Fruit fly (Drosophila melanogaster) whole organism, embryonic: ENCODE results near the gene aop.
A peak's percentile ranks its signal among the peaks of the same experiment; 100 is the strongest.

Experiments
- Awh ChIP-seq: fragments of 200-800 bp; sonication (Bioruptor generic); IDR thresholded peaks from 2 replicates; pipeline ENCODE4, ENCODE4 v1.3.6; 2022; ENCODE audit warnings: missing biosample characterization, missing genetic modification characterization
- BEAF-32 ChIP-seq: fragments of 200-800 bp; sonication (Bioruptor generic); optimal IDR thresholded peaks from 3 replicates; lab custom pipeline; 2017; ENCODE audit warnings: missing biosample characterization, missing genetic modification characterization, mild to moderate bottlenecking, moderate library complexity, missing genetic modification reagents
- C15 ChIP-seq: fragments of 200-800 bp; sonication (Bioruptor generic); IDR thresholded peaks from 3 replicates; pipeline ENCODE4 v1.3.6; 2022; ENCODE audit warnings: missing biosample characterization, missing genetic modification characterization
- CG10147 ChIP-seq: fragments of 200-800 bp; sonication (Bioruptor generic); optimal IDR thresholded peaks from 2 replicates; lab custom pipeline; 2019; ENCODE audit warnings: missing biosample characterization, mild to moderate bottlenecking, missing genetic modification characterization, moderate library complexity
- CG10543 ChIP-seq: fragments of 200-800 bp; sonication (Bioruptor generic); optimal IDR thresholded peaks from 3 replicates; lab custom pipeline; 2017; ENCODE audit warnings: missing biosample characterization, mild to moderate bottlenecking, missing genetic modification characterization, moderate library complexity
- CG11723 ChIP-seq: fragments of 200-800 bp; sonication (Bioruptor generic); optimal IDR thresholded peaks from 2 replicates; lab custom pipeline; 2017; ENCODE audit warnings: missing biosample characterization, mild to moderate bottlenecking, missing genetic modification characterization
- CG12219 ChIP-seq: fragments of 200-800 bp; sonication (Bioruptor generic); optimal IDR thresholded peaks from 3 replicates; lab custom pipeline; 2018; ENCODE audit warnings: missing biosample characterization, mild to moderate bottlenecking, missing genetic modification characterization
- CG13287 ChIP-seq: fragments of 200-800 bp; sonication (Bioruptor generic); IDR thresholded peaks from 2 replicates; pipeline ENCODE4 v1.3.6; 2022; ENCODE audit warnings: missing biosample characterization, missing genetic modification characterization; ENCODE audit not compliant: partially characterized antibody
- CG13775 ChIP-seq: fragments of 200-800 bp; sonication (Bioruptor generic); optimal IDR thresholded peaks from 3 replicates; lab custom pipeline; 2017; ENCODE audit warnings: missing biosample characterization, mild to moderate bottlenecking, missing genetic modification characterization
- CG14014 ChIP-seq: fragments of 200-800 bp; sonication (Bioruptor generic); IDR thresholded peaks from 2 replicates; pipeline ENCODE4 v1.3.6; 2022; ENCODE audit warnings: missing biosample characterization, missing genetic modification characterization
- CG14441 ChIP-seq: fragments of 200-800 bp; sonication (Bioruptor generic); IDR thresholded peaks from 2 replicates; pipeline ENCODE4 v1.3.6; 2022; ENCODE audit warnings: missing biosample characterization, missing genetic modification characterization
- CG14667 ChIP-seq: fragments of 200-800 bp; sonication (Bioruptor generic); IDR thresholded peaks from 2 replicates; pipeline ENCODE4 v1.3.6; 2022; ENCODE audit warnings: missing biosample characterization, missing genetic modification characterization
- CG15514 ChIP-seq: fragments of 200-800 bp; sonication (Bioruptor generic); optimal IDR thresholded peaks from 3 replicates; lab custom pipeline; 2017; ENCODE audit warnings: missing biosample characterization, missing genetic modification characterization, mild to moderate bottlenecking, moderate library complexity, missing genetic modification reagents
- CG1602 ChIP-seq: fragments of 200-800 bp; sonication (Bioruptor generic); optimal IDR thresholded peaks from 3 replicates; lab custom pipeline; 2016; ENCODE audit warnings: missing biosample characterization, missing genetic modification characterization
- CG1647 ChIP-seq: fragments of 200-800 bp; sonication (Bioruptor generic); optimal IDR thresholded peaks from 3 replicates; lab custom pipeline; 2016; ENCODE audit warnings: missing biosample characterization, missing genetic modification characterization
- CG17359 ChIP-seq: fragments of 200-800 bp; sonication (Bioruptor generic); optimal IDR thresholded peaks from 3 replicates; lab custom pipeline; 2018; ENCODE audit warnings: missing biosample characterization, mild to moderate bottlenecking, missing genetic modification characterization, moderate library complexity
- CG2875 ChIP-seq: fragments of 200-800 bp; sonication (Bioruptor generic); optimal IDR thresholded peaks from 2 replicates; lab custom pipeline; 2017; ENCODE audit warnings: missing biosample characterization, mild to moderate bottlenecking, missing genetic modification characterization, missing genetic modification reagents
- CG31365 ChIP-seq: fragments of 200-800 bp; sonication (Bioruptor generic); optimal IDR thresholded peaks from 2 replicates; lab custom pipeline; 2018; ENCODE audit warnings: missing biosample characterization, mild to moderate bottlenecking, missing genetic modification characterization
- CG31388 ChIP-seq: fragments of 200-800 bp; sonication (Bioruptor generic); optimal IDR thresholded peaks from 2 replicates; lab custom pipeline; 2016; ENCODE audit warnings: missing biosample characterization, missing genetic modification characterization
- CG33213 ChIP-seq: fragments of 200-800 bp; sonication (Bioruptor generic); optimal IDR thresholded peaks from 3 replicates; lab custom pipeline; 2016; ENCODE audit warnings: missing biosample characterization, missing genetic modification characterization
- CG42726 ChIP-seq: fragments of 200-800 bp; sonication (Bioruptor generic); IDR thresholded peaks from 2 replicates; pipeline ENCODE4 v1.3.6; 2022; ENCODE audit warnings: missing biosample characterization, missing genetic modification characterization; ENCODE audit not compliant: partially characterized antibody
- CG4820 ChIP-seq: fragments of 200-800 bp; sonication (Bioruptor generic); optimal IDR thresholded peaks from 3 replicates; lab custom pipeline; 2016; ENCODE audit warnings: missing biosample characterization, missing genetic modification characterization
- CG6791 ChIP-seq: fragments of 200-800 bp; sonication (Bioruptor generic); IDR thresholded peaks from 3 replicates; pipeline ENCODE4 v1.3.6; 2022; ENCODE audit warnings: missing biosample characterization, missing genetic modification characterization; ENCODE audit not compliant: partially characterized antibody
- CG6854 ChIP-seq: fragments of 200-800 bp; sonication (Bioruptor generic); optimal IDR thresholded peaks from 3 replicates; lab custom pipeline; 2017; ENCODE audit warnings: missing biosample characterization, mild to moderate bottlenecking, missing genetic modification characterization
- CG9609 ChIP-seq: fragments of 200-800 bp; sonication (Bioruptor generic); optimal IDR thresholded peaks from 3 replicates; lab custom pipeline; 2016; ENCODE audit warnings: missing biosample characterization, missing genetic modification characterization
- CG9817 ChIP-seq: fragments of 200-800 bp; sonication (Bioruptor generic); optimal IDR thresholded peaks from 2 replicates; lab custom pipeline; 2018; ENCODE audit warnings: missing biosample characterization, mild to moderate bottlenecking, missing genetic modification characterization, moderate library complexity
- CHES-1-like ChIP-seq: fragments of 200-800 bp; sonication (Bioruptor generic); optimal IDR thresholded peaks from 2 replicates; lab custom pipeline; 2016; ENCODE audit warnings: missing biosample characterization, missing genetic modification characterization
- ERR ChIP-seq: fragments of 200-800 bp; sonication (Bioruptor generic); optimal IDR thresholded peaks from 2 replicates; lab custom pipeline; 2016; ENCODE audit warnings: missing biosample characterization, missing genetic modification characterization
- Hr78 ChIP-seq, 2 experiments: fragments of 200-800 bp in 1 of 2; fragments of >200 bp in 1 of 2; sonication (Bioruptor generic) in 1 of 2; optimal IDR thresholded peaks; 2 replicates each; lab custom pipeline; 2017 to 2019; ENCODE audit warnings: missing biosample characterization in 2 of 2, missing genetic modification characterization in 2 of 2, mild to moderate bottlenecking in 1 of 2, moderate library complexity in 1 of 2
- Jarid2 ChIP-seq: fragments of 200-800 bp; sonication (Bioruptor generic); optimal IDR thresholded peaks from 3 replicates; lab custom pipeline; 2017; ENCODE audit warnings: mild to moderate bottlenecking, missing biosample characterization, missing genetic modification reagents, missing genetic modification characterization
- Max ChIP-seq: fragments of 200-800 bp; sonication (Bioruptor generic); optimal IDR thresholded peaks from 2 replicates; lab custom pipeline; 2016; ENCODE audit warnings: missing biosample characterization, mild to moderate bottlenecking, missing genetic modification characterization
- Sry-β ChIP-seq: fragments of 200-800 bp; sonication (Bioruptor generic); optimal IDR thresholded peaks from 2 replicates; lab custom pipeline; 2018; ENCODE audit warnings: missing biosample characterization, mild to moderate bottlenecking, missing genetic modification characterization, moderate library complexity
- Trl ChIP-seq, 3 experiments: fragments of >200 bp in 2 of 3; fragments of 200-800 bp in 1 of 3; sonication (Bioruptor generic) in 1 of 3; optimal IDR thresholded peaks; 2 replicates in 1 of 3; 3 replicates in 2 of 3; lab custom pipeline; 2016 to 2017; ENCODE audit warnings: missing biosample characterization in 1 of 3, missing genetic modification characterization in 1 of 3
- Vsx1 ChIP-seq: fragments of 200-800 bp; sonication (Bioruptor generic); optimal IDR thresholded peaks from 2 replicates; lab custom pipeline; 2017; ENCODE audit warnings: missing biosample characterization, mild to moderate bottlenecking, missing genetic modification characterization, missing genetic modification reagents
- ap ChIP-seq: fragments of 200-800 bp; sonication (Bioruptor generic); IDR thresholded peaks from 2 replicates; pipeline ENCODE4 v1.3.6; 2022; ENCODE audit warnings: missing biosample characterization, missing genetic modification characterization
- ara ChIP-seq: fragments of 200-800 bp; sonication (Bioruptor generic); IDR thresholded peaks from 2 replicates; pipeline ENCODE4 v1.3.6; 2022; ENCODE audit warnings: missing biosample characterization, missing genetic modification characterization
- ase ChIP-seq: fragments of 200-800 bp; sonication (Bioruptor generic); IDR thresholded peaks from 3 replicates; pipeline ENCODE4 v1.3.6; 2022; ENCODE audit warnings: missing biosample characterization, missing genetic modification characterization
- bigmax ChIP-seq: fragments of 200-800 bp; sonication (Bioruptor generic); optimal IDR thresholded peaks from 2 replicates; lab custom pipeline; 2018; ENCODE audit warnings: missing biosample characterization, mild to moderate bottlenecking, missing genetic modification characterization
- cg ChIP-seq: fragments of 200-800 bp; sonication (Bioruptor generic); optimal IDR thresholded peaks from 3 replicates; lab custom pipeline; 2019; ENCODE audit warnings: missing biosample characterization, mild to moderate bottlenecking, missing genetic modification characterization, moderate library complexity
- crol ChIP-seq: fragments of 200-800 bp; sonication (Bioruptor generic); IDR thresholded peaks from 2 replicates; pipeline ENCODE4 v1.3.6; 2022; ENCODE audit warnings: missing biosample characterization, missing genetic modification characterization
- dm ChIP-seq: fragments of 200-800 bp; sonication (Bioruptor generic); optimal IDR thresholded peaks from 3 replicates; lab custom pipeline; 2016; ENCODE audit warnings: missing biosample characterization, missing genetic modification characterization
- gcm2 ChIP-seq: fragments of 200-800 bp; sonication (Bioruptor generic); optimal IDR thresholded peaks from 2 replicates; lab custom pipeline; 2016; ENCODE audit warnings: missing biosample characterization, missing genetic modification characterization
- hbn ChIP-seq: fragments of 200-800 bp; sonication (Bioruptor generic); IDR thresholded peaks from 2 replicates; pipeline ENCODE4 v1.3.6; 2022; ENCODE audit warnings: missing biosample characterization, missing genetic modification characterization; ENCODE audit not compliant: partially characterized antibody
- ind ChIP-seq: fragments of 200-800 bp; sonication (Bioruptor generic); optimal IDR thresholded peaks from 3 replicates; lab custom pipeline; 2016; ENCODE audit warnings: missing biosample characterization, missing genetic modification characterization
- luna ChIP-seq: fragments of 200-800 bp; sonication (Bioruptor generic); optimal IDR thresholded peaks from 2 replicates; lab custom pipeline; 2016; ENCODE audit warnings: missing biosample characterization, missing genetic modification characterization
- mld ChIP-seq: fragments of 200-800 bp; sonication (Bioruptor generic); IDR thresholded peaks from 3 replicates; pipeline ENCODE4 v1.3.6; 2022; ENCODE audit warnings: missing biosample characterization, missing genetic modification characterization; ENCODE audit not compliant: partially characterized antibody
- peb ChIP-seq: fragments of 200-800 bp; sonication (Bioruptor generic); IDR thresholded peaks from 2 replicates; pipeline ENCODE4 v1.3.6; 2022; ENCODE audit warnings: missing biosample characterization, missing genetic modification characterization
- schlank ChIP-seq: fragments of 200-800 bp; sonication (Bioruptor generic); optimal IDR thresholded peaks from 2 replicates; lab custom pipeline; 2018; ENCODE audit warnings: missing biosample characterization, mild to moderate bottlenecking, missing genetic modification characterization
- so ChIP-seq: fragments of 200-800 bp; sonication (Bioruptor generic); IDR thresholded peaks from 3 replicates; pipeline ENCODE4 v1.3.6; 2022; ENCODE audit warnings: missing biosample characterization, missing genetic modification characterization

The aop gene

dm6 chr2L:2182735-2183340, 4.3 kb upstream of the aop start (continued):
- TF ChIP-seq Hr78 (GFP tag; optimal IDR thresholded peaks at IDR 0.05; lab: Kevin White, UChicago) (no peak), CG42726 (no peak), CG10543 (GFP tag; lab: Kevin White, UChicago) (no peak), CG14014 (GFP tag; lab: Robert Waterston, UW) (no peak), CG4820 (peak; percentile 64), luna (GFP tag; lab: Kevin White, UChicago) (no peak), CG14667 (GFP tag; lab: Robert Waterston, UW) (peak; percentile 60), CG6854 (GFP tag; lab: Kevin White, UChicago) (no peak), CG1647 (peak; percentile 27), cg (GFP tag; lab: Kevin White, UChicago) (no peak), Vsx1 (GFP tag; lab: Kevin White, UChicago) (no peak), dm (peak; percentile 19), Jarid2 (no peak), ERR (GFP tag; lab: Kevin White, UChicago) (no peak), ara (peak; percentile 91), CG10147 (GFP tag; lab: Kevin White, UChicago) (no peak), CG11723 (GFP tag; lab: Kevin White, UChicago) (peak; percentile 20), CG13287 (no peak), CG9817 (no peak), CG31365 (tag; lab: Kevin White, UChicago) (no peak), gcm2 (GFP tag; lab: Kevin White, UChicago) (no peak), CG14441 (GFP tag; lab: Robert Waterston, UW) (no peak), CHES-1-like (GFP tag; lab: Kevin White, UChicago) (peak; percentile 67), CG2875 (GFP tag; lab: Kevin White, UChicago) (peak; percentile 61), C15 (no peak), CG15514 (no peak), Awh (GFP tag; lab: Robert Waterston, UW) (peak; percentile 66), CG9609 (peak; percentile 54), CG17359 (tag; lab: Kevin White, UChicago) (no peak), hbn (no peak), so (0 out of 3 replicates have a peak, but pooled peaks have one; percentile 38), CG13775 (GFP tag; lab: Kevin White, UChicago) (peak; percentile 72), mld (GFP tag; lab: Robert Waterston, UW) (no peak), crol (GFP tag; lab: Robert Waterston, UW) (no peak), ind (GFP tag; lab: Kevin White, UChicago) (no peak), CG12219 (peak; percentile 43), Trl (optimal IDR thresholded peaks at IDR 0.05; lab: Kevin White, UChicago) (no peak), Trl (GFP tag; optimal IDR thresholded peaks at IDR 0.05; lab: Kevin White, UChicago) (peak; percentile 76), Max (GFP tag; lab: Kevin White, UChicago) (peak; percentile 38), Sry-β (GFP tag; lab: Kevin White, UChicago) (no peak), CG31388 (GFP tag; lab: Kevin White, UChicago) (no peak), BEAF-32 (GFP tag; lab: Kevin White, UChicago) (no peak), bigmax (GFP tag; lab: Kevin White, UChicago) (no peak), ase (GFP tag; lab: Robert Waterston, UW) (no peak; the same call in 2 of the 3 replicates), peb (GFP tag; lab: Robert Waterston, UW) (0 out of 2 replicates have a peak, but pooled peaks have one; percentile 25), ap (GFP tag; lab: Robert Waterston, UW) (no peak), CG33213 (GFP tag; lab: Kevin White, UChicago) (peak; percentile 39), schlank (tag; lab: Kevin White, UChicago) (no peak), CG6791 (GFP tag; lab: Robert Waterston, UW) (no peak), CG1602 (peak; percentile 65)
